Worm (Caenorhabditis elegans): ENCODE data around the gene rps-29.

Gene rps-29

ce11 chrIII:754371-754770 is 39.7 kb upstream of the rps-29 start:
- TF ChIP-seq cnd-1 (tag; optimal IDR thresholded peaks at IDR 0.05): no peak
- TF ChIP-seq lin-32 (GFP tag; optimal IDR thresholded peaks at IDR 0.05): no peak
- TF ChIP-seq bed-3 (GFP tag; optimal IDR thresholded peaks at IDR 0.05): no peak
- no peak for TF ChIP-seq ztf-11 (tag; optimal IDR thresholded peaks at IDR 0.05)
- TF ChIP-seq tbx-8 (GFP tag; optimal IDR thresholded peaks at IDR 0.05): no peak
- no peak for TF ChIP-seq M03D4.4 (tag; optimal IDR thresholded peaks at IDR 0.05)

ce11 chrIII:757981-758380 is 36.1 kb upstream of the rps-29 start, which contains the start of gene T17H7.7:
TSS of gene T17H7.7 (minus strand) at chrIII:758081.
- TF ChIP-seq lin-13 (tag; optimal IDR thresholded peaks at IDR 0.05): no peak
- no peak for TF ChIP-seq drap-1 (GFP tag; optimal IDR thresholded peaks at IDR 0.05)
- TF ChIP-seq cnd-1 (tag; optimal IDR thresholded peaks at IDR 0.05): no peak
- TF ChIP-seq nhr-12 (tag; optimal IDR thresholded peaks at IDR 0.05): no peak
- TF ChIP-seq ces-1 (GFP tag; optimal IDR thresholded peaks at IDR 0.05): no peak
- TF ChIP-seq ceh-43 (GFP tag; optimal IDR thresholded peaks at IDR 0.05): no peak
- no peak for TF ChIP-seq unc-62 (GFP tag; optimal IDR thresholded peaks at IDR 0.05)
- no peak for TF ChIP-seq hlh-1 (tag; optimal IDR thresholded peaks at IDR 0.05)
- TF ChIP-seq nhr-237 (tag; optimal IDR thresholded peaks at IDR 0.05): no peak
- no peak for TF ChIP-seq snpc-4 (tag; optimal IDR thresholded peaks at IDR 0.05)
- no peak for TF ChIP-seq ceh-83 (GFP tag; optimal IDR thresholded peaks at IDR 0.05)
- no peak for TF ChIP-seq mab-5 (tag; optimal IDR thresholded peaks at IDR 0.05)
- no peak for TF ChIP-seq unc-39 (tag; optimal IDR thresholded peaks at IDR 0.05)
- TF ChIP-seq pha-4 (tag; optimal IDR thresholded peaks at IDR 0.05): no peak

ce11 chrIII:759675-760074 is 34.4 kb upstream of the rps-29 start:
- TF ChIP-seq bed-3 (GFP tag; optimal IDR thresholded peaks at IDR 0.05): no peak
- TF ChIP-seq lsy-2 (tag; optimal IDR thresholded peaks at IDR 0.05): no peak
- TF ChIP-seq elt-1 (tag; optimal IDR thresholded peaks at IDR 0.05; ENCODE audit: borderline replicate concordance, insufficient read depth): no peak
- TF ChIP-seq ham-2 (GFP tag; optimal IDR thresholded peaks at IDR 0.05): no peak

ce11 chrIII:761476-761875 is 32.6 kb upstream of the rps-29 start, which contains the start of gene nlp-52:
TSS of gene nlp-52 (plus strand) at chrIII:761776.
- TF ChIP-seq pha-4 (tag; optimal IDR thresholded peaks at IDR 0.05) (no peak), nhr-12 (tag; optimal IDR thresholded peaks at IDR 0.05) (no peak), mab-5 (tag; optimal IDR thresholded peaks at IDR 0.05) (no peak), ceh-43 (GFP tag; optimal IDR thresholded peaks at IDR 0.05) (no peak), flh-1 (GFP tag; optimal IDR thresholded peaks at IDR 0.05) (no peak), nhr-2 (tag; optimal IDR thresholded peaks at IDR 0.05) (no peak), bed-3 (GFP tag; optimal IDR thresholded peaks at IDR 0.05) (no peak), ceh-83 (GFP tag; optimal IDR thresholded peaks at IDR 0.05) (no peak), ham-2 (GFP tag; optimal IDR thresholded peaks at IDR 0.05) (no peak), nhr-237 (tag; optimal IDR thresholded peaks at IDR 0.05) (no peak), snpc-4 (tag; optimal IDR thresholded peaks at IDR 0.05) (no peak), lsy-2 (tag; optimal IDR thresholded peaks at IDR 0.05) (no peak), elt-1 (tag; optimal IDR thresholded peaks at IDR 0.05; ENCODE audit: borderline replicate concordance, insufficient read depth) (no peak)

- TF ChIP-seq ztf-11 (tag; optimal IDR thresholded peaks at IDR 0.05): no peak
- TF ChIP-seq mab-5 (tag; optimal IDR thresholded peaks at IDR 0.05): no peak
- TF ChIP-seq lsy-2 (tag; optimal IDR thresholded peaks at IDR 0.05): no peak
- TF ChIP-seq drap-1 (GFP tag; optimal IDR thresholded peaks at IDR 0.05): no peak
- no peak for TF ChIP-seq pha-4 (tag; optimal IDR thresholded peaks at IDR 0.05)
- TF ChIP-seq hlh-1 (tag; optimal IDR thresholded peaks at IDR 0.05): no peak
- no peak for TF ChIP-seq tbx-8 (GFP tag; optimal IDR thresholded peaks at IDR 0.05)
- TF ChIP-seq mls-2 (tag; optimal IDR thresholded peaks at IDR 0.05): no peak
- TF ChIP-seq nhr-237 (tag; optimal IDR thresholded peaks at IDR 0.05): no peak
- no peak for TF ChIP-seq blmp-1 (tag; optimal IDR thresholded peaks at IDR 0.05)
- no peak for TF ChIP-seq nhr-28 (tag; optimal IDR thresholded peaks at IDR 0.05)
- TF ChIP-seq bed-3 (GFP tag; optimal IDR thresholded peaks at IDR 0.05): no peak
- TF ChIP-seq nhr-2 (tag; optimal IDR thresholded peaks at IDR 0.05): no peak
- TF ChIP-seq ces-1 (GFP tag; optimal IDR thresholded peaks at IDR 0.05): no peak
- TF ChIP-seq sptf-1 (tag; optimal IDR thresholded peaks at IDR 0.05): no peak
- TF ChIP-seq nhr-12 (tag; optimal IDR thresholded peaks at IDR 0.05): no peak
- no peak for TF ChIP-seq M03D4.4 (tag; optimal IDR thresholded peaks at IDR 0.05)
Observed at ce11 chrIII:762508-762907, 31.6 kb upstream of the rps-29 start.

- TF ChIP-seq ces-1 (GFP tag; optimal IDR thresholded peaks at IDR 0.05): peak; percentile 62
- no peak for TF ChIP-seq blmp-1 (tag; optimal IDR thresholded peaks at IDR 0.05)
Observed at ce11 chrIII:764404-764803, 29.7 kb upstream of the rps-29 start.

Measured in whole organism, mixed stage, embryonic.